Worm (Caenorhabditis elegans) whole organism, L4 larva: ENCODE data around the gene B0280.2.

Source experiments
- F44E2.7 ChIP-seq: fragments of 200-800 bp; sonication (Bioruptor generic); IDR thresholded peaks from 2 replicates; pipeline ENCODE4 v2.1.2; 2022; ENCODE audit warnings: missing genetic modification characterization, missing compliant biosample characterization
- F49E8.2 ChIP-seq: sonication (generic microtip); optimal IDR thresholded peaks from 2 replicates; lab custom pipeline; 2016; ENCODE audit warnings: missing compliant biosample characterization, mild to moderate bottlenecking, missing genetic modification characterization, borderline replicate concordance
- T20F7.1 ChIP-seq: fragments of 200-800 bp; sonication (Bioruptor generic); optimal IDR thresholded peaks from 2 replicates; lab custom pipeline; 2018; ENCODE audit warnings: mild to moderate bottlenecking, missing genetic modification characterization, missing compliant biosample characterization
- Y48G9A.11 ChIP-seq: fragments of 200-800 bp; sonication (Bioruptor generic); IDR thresholded peaks from 2 replicates; pipeline ENCODE4 v1.3.6; 2022; ENCODE audit warnings: missing genetic modification reagents, missing genetic modification characterization, missing compliant biosample characterization
- Y75B8A.6 ChIP-seq: fragments of 200-800 bp; sonication (Bioruptor generic); IDR thresholded peaks from 2 replicates; pipeline ENCODE4 v1.3.6; 2022; ENCODE audit warnings: missing genetic modification reagents, missing genetic modification characterization, missing compliant biosample characterization
- ZK546.5 ChIP-seq, 2 experiments: sonication (generic microtip); optimal IDR thresholded peaks; 2 replicates each; lab custom pipeline; 2017; ENCODE audit warnings: missing biosample characterization in 2 of 2, missing genetic modification characterization in 2 of 2
- aha-1 ChIP-seq: fragments of 150-350 bp; peaks from one replicate; lab custom pipeline; 2014; ENCODE audit warnings: missing biosample characterization, missing genetic modification characterization
- attf-4 ChIP-seq: sonication (generic microtip); optimal IDR thresholded peaks from 3 replicates; lab custom pipeline; 2017; ENCODE audit warnings: missing biosample characterization, missing genetic modification characterization
- ceh-28 ChIP-seq: fragments of 150-350 bp; optimal IDR thresholded peaks from 2 replicates; lab custom pipeline; 2014; ENCODE audit warnings: missing biosample characterization, missing genetic modification reagents, missing genetic modification characterization
- ceh-32 ChIP-seq: sonication (generic microtip); optimal IDR thresholded peaks from 2 replicates; lab custom pipeline; 2016; ENCODE audit warnings: mild to moderate bottlenecking, missing genetic modification characterization, missing compliant biosample characterization; ENCODE audit not compliant: poor library complexity
- ceh-62 ChIP-seq: sonication (generic microtip); optimal IDR thresholded peaks from 2 replicates; lab custom pipeline; 2017; ENCODE audit warnings: missing biosample characterization, missing genetic modification characterization
- daf-16 ChIP-seq, 3 experiments: sonication (generic microtip); optimal IDR thresholded peaks; 2 replicates each; lab custom pipeline; 2016 to 2017; ENCODE audit warnings: missing genetic modification characterization in 3 of 3, missing genetic modification reagents in 3 of 3, mild to moderate bottlenecking in 2 of 3, missing compliant biosample characterization in 2 of 3, missing biosample characterization in 1 of 3, moderate library complexity in 1 of 3
- daf-19 ChIP-seq: fragments of 200-800 bp; sonication (Bioruptor generic); conservative IDR thresholded peaks from 2 replicates; pipeline ENCODE4 v1.3.6; 2022; ENCODE audit warnings: missing genetic modification characterization, missing compliant biosample characterization
- dmd-6 ChIP-seq: fragments of 200-800 bp; sonication (Bioruptor generic); IDR thresholded peaks from 2 replicates; pipeline ENCODE4 v1.3.6; 2022; ENCODE audit warnings: missing genetic modification reagents, missing genetic modification characterization, missing compliant biosample characterization
- dmd-8 ChIP-seq: fragments of 200-800 bp; sonication (Bioruptor generic); IDR thresholded peaks from 2 replicates; pipeline ENCODE4 v1.3.6; 2022; ENCODE audit warnings: missing genetic modification characterization, missing compliant biosample characterization
- dmd-9 ChIP-seq: fragments of 200-800 bp; sonication (Bioruptor generic); IDR thresholded peaks from 2 replicates; pipeline ENCODE4 v1.3.6; 2022; ENCODE audit warnings: missing genetic modification reagents, missing genetic modification characterization, missing compliant biosample characterization
- dpl-1 ChIP-seq: fragments of 150-350 bp; optimal IDR thresholded peaks from 2 replicates; lab custom pipeline; 2014; ENCODE audit warnings: missing biosample characterization, missing genetic modification reagents, missing genetic modification characterization
- duxl-1 ChIP-seq: sonication (generic microtip); optimal IDR thresholded peaks from 2 replicates; lab custom pipeline; 2016; ENCODE audit warnings: mild to moderate bottlenecking, missing genetic modification characterization, moderate library complexity, missing compliant biosample characterization; ENCODE audit not compliant: poor library complexity
- dve-1 ChIP-seq: sonication (generic microtip); optimal IDR thresholded peaks from 2 replicates; lab custom pipeline; 2017; ENCODE audit warnings: antibody characterized with exemption, mild to moderate bottlenecking, missing genetic modification characterization, missing compliant biosample characterization; ENCODE audit not compliant: insufficient read depth
- fkh-10 ChIP-seq: fragments of 150-350 bp; optimal IDR thresholded peaks from 2 replicates; lab custom pipeline; 2014; ENCODE audit warnings: missing biosample characterization, missing genetic modification reagents, missing genetic modification characterization
- hlh-11 ChIP-seq: fragments of 200-800 bp; sonication (Bioruptor generic); optimal IDR thresholded peaks from 2 replicates; lab custom pipeline; 2018; ENCODE audit warnings: mild to moderate bottlenecking, missing genetic modification characterization, missing compliant biosample characterization
- hmg-1.1 ChIP-seq: fragments of 200-800 bp; sonication (Bioruptor generic); IDR thresholded peaks from 2 replicates; pipeline ENCODE4 v1.3.6; 2022; ENCODE audit warnings: missing genetic modification reagents, missing genetic modification characterization, missing compliant biosample characterization
- jun-1 ChIP-seq: fragments of 150-350 bp; optimal IDR thresholded peaks from 2 replicates; lab custom pipeline; 2014; ENCODE audit warnings: missing biosample characterization, missing genetic modification reagents, missing genetic modification characterization
- lim-7 ChIP-seq: fragments of 200-800 bp; sonication (Bioruptor generic); IDR thresholded peaks from 2 replicates; pipeline ENCODE4 v1.3.6; 2022; ENCODE audit warnings: missing genetic modification characterization, missing compliant biosample characterization
- lin-1 ChIP-seq: fragments of 200-800 bp; sonication (Bioruptor generic); IDR thresholded peaks from 2 replicates; pipeline ENCODE4 v1.3.6; 2022; ENCODE audit warnings: missing genetic modification reagents, missing genetic modification characterization, missing compliant biosample characterization
- lin-38 ChIP-seq: fragments of 200-800 bp; sonication (Bioruptor generic); IDR thresholded peaks from 2 replicates; pipeline ENCODE4 v1.3.6; 2022; ENCODE audit warnings: missing genetic modification reagents, missing genetic modification characterization, missing compliant biosample characterization
- lir-3 ChIP-seq: sonication (generic microtip); optimal IDR thresholded peaks from 2 replicates; lab custom pipeline; 2016; ENCODE audit warnings: mild to moderate bottlenecking, missing genetic modification characterization, missing compliant biosample characterization
- mxl-2 ChIP-seq: fragments of 200-800 bp; sonication (Bioruptor generic); conservative IDR thresholded peaks from 2 replicates; pipeline ENCODE4 v1.3.6; 2022; ENCODE audit warnings: missing genetic modification reagents, missing genetic modification characterization, missing compliant biosample characterization
- nhr-28 ChIP-seq: fragments of 150-350 bp; optimal IDR thresholded peaks from 2 replicates; lab custom pipeline; 2014; ENCODE audit warnings: missing biosample characterization, missing genetic modification characterization
- nhr-48 ChIP-seq: sonication (generic microtip); optimal IDR thresholded peaks from 2 replicates; lab custom pipeline; 2016; ENCODE audit warnings: mild to moderate bottlenecking, missing genetic modification characterization, missing compliant biosample characterization
- pha-4 ChIP-seq, 2 experiments: fragments of 150-350 bp in 1 of 2; fragments of 200-800 bp in 1 of 2; sonication (Bioruptor generic) in 1 of 2; IDR thresholded peaks in 1 of 2; optimal IDR thresholded peaks in 1 of 2; 2 replicates each; pipeline versions ENCODE4 v1.3.6 to Lab custom; 2014 to 2022; ENCODE audit warnings: missing genetic modification characterization in 2 of 2, missing genetic modification reagents in 2 of 2, missing biosample characterization in 1 of 2, missing compliant biosample characterization in 1 of 2
- pqm-1 ChIP-seq: sonication (generic microtip); optimal IDR thresholded peaks from 2 replicates; lab custom pipeline; 2017; ENCODE audit warnings: missing biosample characterization, missing genetic modification characterization
- saeg-2 ChIP-seq: fragments of 200-800 bp; sonication (Bioruptor generic); IDR thresholded peaks from 2 replicates; pipeline ENCODE4 v1.3.6; 2022; ENCODE audit warnings: missing genetic modification reagents, missing genetic modification characterization, missing compliant biosample characterization
- set-16 ChIP-seq: fragments of 200-800 bp; sonication (Bioruptor generic); IDR thresholded peaks from 2 replicates; pipeline ENCODE4 v1.3.6; 2022; ENCODE audit warnings: missing genetic modification reagents, missing genetic modification characterization, missing compliant biosample characterization
- snpc-1.2 ChIP-seq: fragments of 200-800 bp; sonication (Bioruptor generic); IDR thresholded peaks from 2 replicates; pipeline ENCODE4 v1.3.6; 2022; ENCODE audit warnings: missing genetic modification reagents, missing genetic modification characterization, missing compliant biosample characterization
- unc-130 ChIP-seq: sonication (generic microtip); optimal IDR thresholded peaks from 2 replicates; lab custom pipeline; 2016; ENCODE audit warnings: missing genetic modification reagents, missing genetic modification characterization, missing compliant biosample characterization
- zag-1 ChIP-seq: fragments of 150-350 bp; optimal IDR thresholded peaks from 2 replicates; lab custom pipeline; 2014; ENCODE audit warnings: missing biosample characterization, missing genetic modification characterization

Gene B0280.2

DNA sequence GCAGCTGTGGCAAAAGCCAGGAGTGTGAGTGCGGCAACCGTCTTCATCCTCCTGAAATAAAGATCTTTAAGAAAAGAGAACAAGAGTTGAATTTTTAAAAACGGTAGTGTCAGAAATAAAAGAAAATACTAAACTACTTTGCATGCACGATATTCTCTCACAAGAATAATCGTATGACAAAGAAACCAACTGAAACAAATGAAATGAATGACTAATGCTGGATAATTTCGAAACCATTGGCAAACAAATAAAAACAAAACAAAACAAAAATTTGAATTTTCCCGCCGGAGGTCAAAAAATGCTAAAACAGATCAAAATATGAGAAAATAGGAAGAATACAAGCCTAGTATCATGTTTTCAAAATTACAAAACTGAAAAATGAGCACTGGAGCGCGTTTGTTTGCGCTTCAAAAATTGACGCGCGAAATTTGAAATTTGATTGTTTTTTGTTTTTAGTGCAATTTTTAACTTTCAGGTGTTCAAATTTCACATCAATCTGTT, 20.5 kb upstream of the B0280.2 start, which contains the start of gene cpg-2:
cpg-2 (minus strand) TSS at position 51 of the 501 bp plus-strand sequence.
- no peak for TF ChIP-seq dpl-1 (GFP tag; lab: Kevin White, UChicago)
- TF ChIP-seq ceh-32 (tag; lab: Kevin White, UChicago): no peak
- TF ChIP-seq dmd-9 (GFP tag; lab: Robert Waterston, UW): no peak
- no peak for TF ChIP-seq pha-4 (GFP tag; IDR thresholded peaks at IDR 0.05; lab: Robert Waterston, UW)
- no peak for TF ChIP-seq pha-4 (tag; optimal IDR thresholded peaks at IDR 0.05; lab: Kevin White, UChicago)
- no peak for TF ChIP-seq nhr-48
- TF ChIP-seq set-16 (GFP tag; lab: Robert Waterston, UW): no peak
- TF ChIP-seq Y48G9A.11 (GFP tag; lab: Robert Waterston, UW): peak; percentile 86
- TF ChIP-seq lin-38: peak; percentile 90
- no peak for TF ChIP-seq zag-1 (tag; lab: Kevin White, UChicago)
- no peak for TF ChIP-seq T20F7.1
- TF ChIP-seq F49E8.2: peak; percentile 82
- no peak for TF ChIP-seq dmd-8 (GFP tag; lab: Robert Waterston, UW)
- no peak for TF ChIP-seq fkh-10 (GFP tag; lab: Kevin White, UChicago)
- TF ChIP-seq attf-4 (tag; lab: Kevin White, UChicago): no peak
- TF ChIP-seq mxl-2 (GFP tag; lab: Robert Waterston, UW): no peak
- no peak for TF ChIP-seq lir-3 (tag; lab: Kevin White, UChicago)
- TF ChIP-seq unc-130: peak; percentile 96
- no peak for TF ChIP-seq ceh-62 (tag; lab: Kevin White, UChicago)
- TF ChIP-seq daf-19 (GFP tag; lab: Robert Waterston, UW): no peak
- peak; percentile 39; the same call in 1 of the 2 replicates for TF ChIP-seq snpc-1.2 (GFP tag; lab: Robert Waterston, UW)
- TF ChIP-seq Y75B8A.6 (GFP tag; lab: Robert Waterston, UW): no peak
- TF ChIP-seq jun-1 (tag; lab: Kevin White, UChicago): no peak
- TF ChIP-seq lim-7 (GFP tag; lab: Robert Waterston, UW): no peak
- no peak for TF ChIP-seq ceh-28 (tag; lab: Kevin White, UChicago)
- TF ChIP-seq F44E2.7 (GFP tag; lab: Robert Waterston, UW): no peak
- no peak for TF ChIP-seq duxl-1

- peak; percentile 62 for TF ChIP-seq pqm-1
- peak; percentile 14; the same call in 1 of the 2 replicates for TF ChIP-seq dmd-6
- 0 out of 2 replicates have a peak, but pooled peaks have one; percentile 21 for TF ChIP-seq lin-1 (GFP tag; lab: Robert Waterston, UW)
- peak; percentile 57 for TF ChIP-seq hlh-11 (tag; lab: Kevin White, UChicago)
- peak; percentile 14 for TF ChIP-seq nhr-28
- TF ChIP-seq daf-16 (GFP tag; optimal IDR thresholded peaks at IDR 0.05; lab: Kevin White, UChicago): no peak
- peak; percentile 85 for TF ChIP-seq daf-16 (tag; optimal IDR thresholded peaks at IDR 0.05; lab: Kevin White, UChicago)
- no peak for TF ChIP-seq ZK546.5 (tag; optimal IDR thresholded peaks at IDR 0.05; lab: Kevin White, UChicago)
- no peak for TF ChIP-seq dpl-1 (GFP tag; lab: Kevin White, UChicago)
Measured at ce11 chrIII:7106854-7107253, 17.6 kb upstream of the B0280.2 start.

ce11 chrIII:7107965-7108364, 16.5 kb upstream of the B0280.2 start, which contains the start of gene odd-1:
Gene odd-1 (plus strand): TSS chrIII:7108313.
- no peak for TF ChIP-seq saeg-2 (GFP tag; lab: Robert Waterston, UW)
- TF ChIP-seq snpc-1.2 (GFP tag; lab: Robert Waterston, UW): no peak
- no peak for TF ChIP-seq daf-16 (GFP tag; optimal IDR thresholded peaks at IDR 0.05; lab: Kevin White, UChicago)
- TF ChIP-seq daf-16 (tag; optimal IDR thresholded peaks at IDR 0.05; lab: Kevin White, UChicago): peak; percentile 49
- peak; percentile 30 for TF ChIP-seq nhr-28
- peak; percentile 82 for TF ChIP-seq aha-1 (tag; lab: Kevin White, UChicago)
- no peak for TF ChIP-seq zag-1 (tag; lab: Kevin White, UChicago)
- peak; percentile 77 for TF ChIP-seq pqm-1
- peak; percentile 9 for TF ChIP-seq hlh-11 (tag; lab: Kevin White, UChicago)
- TF ChIP-seq dve-1 (tag; lab: Kevin White, UChicago): peak; percentile 33
- TF ChIP-seq hmg-1.1 (GFP tag; lab: Robert Waterston, UW): no peak
- TF ChIP-seq ceh-62 (tag; lab: Kevin White, UChicago): no peak
- peak; percentile 24; the same call in 1 of the 2 replicates for TF ChIP-seq dmd-6
- TF ChIP-seq pha-4 (GFP tag; IDR thresholded peaks at IDR 0.05; lab: Robert Waterston, UW): no peak
- TF ChIP-seq pha-4 (tag; optimal IDR thresholded peaks at IDR 0.05; lab: Kevin White, UChicago): no peak
